Worm (Caenorhabditis elegans) whole organism, L4/young adult: Measurements from ENCODE around the gene dpf-2.

Experiments
- W03F9.2 ChIP-seq: fragments of 150-350 bp; optimal IDR thresholded peaks from 2 replicates; lab custom pipeline; 2014; ENCODE audit warnings: missing biosample characterization, missing genetic modification characterization
- dao-5 ChIP-seq: sonication (generic microtip); optimal IDR thresholded peaks from 2 replicates; lab custom pipeline; 2016; ENCODE audit warnings: missing genotype, missing genetic modification characterization, moderate library complexity, missing compliant biosample characterization
- him-1 ChIP-seq: sonication (generic microtip); optimal IDR thresholded peaks from 2 replicates; lab custom pipeline; 2016; ENCODE audit warnings: missing genotype, missing genetic modification reagents, missing genetic modification characterization, missing compliant biosample characterization

The dpf-2 gene

DNA sequence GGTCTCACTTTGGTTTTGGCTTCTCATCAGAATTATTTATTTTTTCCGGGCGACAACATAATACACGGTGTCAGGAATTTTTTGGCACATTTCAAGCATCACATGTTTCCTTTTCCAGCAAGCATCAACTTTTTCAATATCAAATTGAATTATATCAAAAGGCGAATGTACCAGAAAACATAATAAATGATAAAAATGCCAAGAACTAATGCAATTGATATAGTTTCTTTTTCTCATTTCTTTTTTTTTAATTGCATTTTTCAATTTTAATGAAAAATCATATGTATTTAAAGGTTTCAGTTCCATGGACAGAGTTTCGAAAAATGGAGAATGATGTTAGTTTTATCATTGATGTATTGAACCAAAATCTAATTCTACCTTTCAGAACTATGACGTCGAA lies at the start of gene dpf-2:
Gene dpf-2 (plus strand): TSS at position 301 of the 400 bp plus-strand sequence.
- no peak for TF ChIP-seq him-1

ce11 chrX:14783434-14784142 lies 48.0 kb upstream of the dpf-2 start:
- no peak for TF ChIP-seq dao-5 (tag; lab: Kevin White, UChicago)
- peak; percentile 32 for TF ChIP-seq W03F9.2

DNA sequence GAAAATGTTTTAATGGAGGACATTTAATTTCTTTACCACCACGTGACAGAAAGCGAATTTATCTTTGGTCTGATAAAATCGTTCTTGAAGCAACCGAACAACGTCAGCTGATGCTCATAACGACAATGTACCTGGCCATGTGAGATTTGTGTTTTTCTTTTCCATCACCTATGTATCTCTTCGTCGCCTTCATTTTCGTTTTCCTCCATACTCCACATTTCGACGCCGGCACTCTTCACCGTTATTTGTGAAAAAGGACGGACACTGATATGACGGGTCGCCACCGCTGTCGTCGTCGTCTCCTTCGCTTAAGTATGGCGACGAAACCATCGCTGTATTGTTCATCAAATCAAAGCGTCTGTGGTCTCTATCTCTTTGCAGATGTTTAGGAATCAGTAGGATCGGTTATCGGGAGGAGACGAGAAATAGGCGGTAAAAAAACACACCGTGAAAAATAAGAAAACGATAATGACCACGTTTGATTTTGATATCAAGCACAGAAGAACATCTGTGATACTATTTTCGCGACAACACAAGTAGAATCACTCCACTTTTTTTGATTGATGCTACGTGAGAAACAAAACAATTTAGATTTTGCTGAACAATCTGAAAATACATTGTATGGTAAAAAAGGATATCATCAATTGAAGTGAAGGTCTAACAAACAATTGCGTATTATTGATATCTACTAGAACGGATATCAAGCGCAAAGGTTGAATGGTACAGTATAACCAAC lies 44.6 kb upstream of the dpf-2 start:
- TF ChIP-seq W03F9.2 (no peak), him-1 (no peak), dao-5 (tag; lab: Kevin White, UChicago) (no peak)

ce11 chrX:14787557-14787932 lies 44.1 kb upstream of the dpf-2 start:
- TF ChIP-seq dao-5 (tag; lab: Kevin White, UChicago) (no peak), him-1 (no peak), W03F9.2 (no peak)

- peak; percentile 4 for TF ChIP-seq W03F9.2
- no peak for TF ChIP-seq him-1
- peak; percentile 38 for TF ChIP-seq dao-5 (tag; lab: Kevin White, UChicago)
Observed at ce11 chrX:14790320-14791048, 41.1 kb upstream of the dpf-2 start, which contains the start of gene tatn-1. Gene tatn-1 (plus strand): TSS chrX:14791008.

DNA sequence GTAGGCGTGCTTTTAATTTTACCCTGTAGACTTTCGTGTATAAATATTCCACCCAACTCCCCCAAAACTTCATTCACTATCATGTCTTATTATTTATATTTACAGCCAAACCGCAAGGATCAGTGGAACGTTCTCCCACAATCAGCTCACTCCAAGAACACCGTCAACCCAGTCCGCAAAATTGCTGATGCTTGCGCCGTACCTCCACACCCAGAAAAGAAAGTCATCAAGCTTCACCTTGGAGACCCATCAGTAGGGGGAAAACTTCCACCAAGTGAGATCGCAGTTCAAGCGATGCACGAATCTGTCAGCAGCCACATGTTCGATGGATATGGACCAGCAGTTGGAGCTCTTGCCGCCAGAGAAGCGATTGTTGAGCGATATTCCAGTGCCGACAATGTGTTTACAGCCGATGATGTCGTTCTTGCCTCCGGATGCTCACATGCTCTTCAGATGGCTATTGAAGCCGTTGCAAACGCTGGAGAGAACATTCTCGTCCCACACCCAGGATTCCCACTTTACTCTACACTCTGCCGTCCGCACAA lies 40.4 kb upstream of the dpf-2 start:
- TF ChIP-seq dao-5 (tag; lab: Kevin White, UChicago) (no peak), him-1 (no peak), W03F9.2 (no peak)

ce11 chrX:14792315-14793197 lies 39.1 kb upstream of the dpf-2 start:
- no peak for TF ChIP-seq dao-5 (tag; lab: Kevin White, UChicago)
- TF ChIP-seq him-1, result no peak
- no peak for TF ChIP-seq W03F9.2

- no peak for TF ChIP-seq him-1
- no peak for TF ChIP-seq dao-5 (tag; lab: Kevin White, UChicago)
- TF ChIP-seq W03F9.2, result no peak
Observed at ce11 chrX:14793198-14793747, 38.4 kb upstream of the dpf-2 start, which contains the start of gene sprr-2. Gene sprr-2 (plus strand): TSS chrX:14793445.

- TF ChIP-seq dao-5 (tag; lab: Kevin White, UChicago), result no peak
- no peak for TF ChIP-seq him-1
- TF ChIP-seq W03F9.2, result no peak
Observed at ce11 chrX:14794170-14794569, 37.5 kb upstream of the dpf-2 start.

- TF ChIP-seq W03F9.2 (no peak), him-1 (no peak), dao-5 (tag; lab: Kevin White, UChicago) (no peak)
Observed at ce11 chrX:14797405-14797804, 34.2 kb upstream of the dpf-2 start.

ce11 chrX:14804706-14805105 lies 26.9 kb upstream of the dpf-2 start:
- no peak for TF ChIP-seq W03F9.2
- no peak for TF ChIP-seq him-1
- TF ChIP-seq dao-5 (tag; lab: Kevin White, UChicago), result no peak

DNA sequence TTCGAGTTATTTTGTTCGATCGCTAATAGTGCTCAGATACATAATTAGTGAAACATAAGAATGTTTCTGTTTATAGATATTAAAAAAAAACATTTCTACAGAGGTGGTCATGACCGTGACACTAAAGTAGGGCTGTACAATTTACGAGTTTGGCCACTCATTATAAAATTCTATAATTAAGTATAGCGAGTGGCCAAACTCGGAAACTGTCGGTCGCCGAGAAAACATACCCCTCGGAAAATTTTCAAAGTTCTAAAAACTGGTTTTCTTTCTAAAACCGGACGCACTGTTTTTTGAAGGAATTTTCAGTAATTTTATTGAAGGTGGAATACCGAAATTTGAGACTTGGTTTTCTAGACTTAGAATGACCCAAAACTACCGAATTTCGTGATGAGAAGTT lies 25.9 kb upstream of the dpf-2 start:
- TF ChIP-seq W03F9.2 (no peak), dao-5 (tag; lab: Kevin White, UChicago) (no peak), him-1 (no peak)

DNA sequence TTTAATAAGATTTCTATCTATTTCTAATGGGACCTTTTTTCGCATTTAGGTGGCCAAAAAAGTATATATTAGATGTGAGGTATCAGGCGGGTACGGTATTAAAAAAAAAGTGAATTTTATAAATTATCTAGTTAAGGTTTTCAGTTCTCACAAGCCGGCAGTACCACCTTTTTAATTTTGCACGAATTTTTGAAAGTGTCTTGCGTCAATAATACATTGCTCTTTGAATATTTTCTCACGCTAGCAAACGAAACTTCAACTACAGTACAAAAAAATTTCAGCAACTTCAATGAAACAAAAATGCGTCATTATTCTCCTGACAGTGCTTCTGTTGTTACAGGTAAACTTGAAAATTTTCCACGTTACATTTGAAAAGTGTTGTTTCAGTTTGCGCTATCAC lies 24.7 kb upstream of the dpf-2 start, which contains the start of gene F42D1.4:
Gene F42D1.4 (plus strand): TSS at position 301 of the 400 bp plus-strand sequence.
- TF ChIP-seq him-1, result no peak
- no peak for TF ChIP-seq dao-5 (tag; lab: Kevin White, UChicago)
- no peak for TF ChIP-seq W03F9.2
